Worm (Caenorhabditis elegans) whole organism, midembryonic: ENCODE results near the gene K04G11.1.

Experiments
- T22C8.4 ChIP-seq: fragments of 200-800 bp; sonication (Bioruptor generic); IDR thresholded peaks from 2 replicates; pipeline ENCODE4 v1.3.6; 2022; ENCODE audit warnings: missing genetic modification characterization, missing compliant biosample characterization
- flt-1 ChIP-seq: fragments of 200-800 bp; sonication (Bioruptor generic); IDR thresholded peaks from 2 replicates; pipeline ENCODE4 v1.3.6; 2022; ENCODE audit warnings: missing genetic modification characterization, missing compliant biosample characterization
- klf-2 ChIP-seq: fragments of 200-800 bp; sonication (Bioruptor generic); conservative IDR thresholded peaks from 2 replicates; pipeline ENCODE4 v1.3.6; 2022; ENCODE audit warnings: missing genetic modification reagents, missing genetic modification characterization, missing compliant biosample characterization
- med-1 ChIP-seq: sonication (generic microtip); optimal IDR thresholded peaks from 2 replicates; lab custom pipeline; 2017; ENCODE audit warnings: missing genetic modification characterization, mild to moderate bottlenecking, missing compliant biosample characterization, antibody characterized with exemption, missing genetic modification reagents; ENCODE audit not compliant: insufficient read depth
- ref-1 ChIP-seq: fragments of 200-800 bp; sonication (Bioruptor generic); conservative IDR thresholded peaks from 2 replicates; pipeline ENCODE4 v1.3.6; 2022; ENCODE audit warnings: missing genetic modification reagents, missing genetic modification characterization, missing compliant biosample characterization
- tab-1 ChIP-seq: fragments of 200-800 bp; sonication (Bioruptor generic); IDR thresholded peaks from 2 replicates; pipeline ENCODE4 v1.3.6; 2022; ENCODE audit warnings: missing genetic modification characterization, missing compliant biosample characterization
- ztf-29 ChIP-seq: fragments of 200-800 bp; sonication (Bioruptor generic); IDR thresholded peaks from 2 replicates; pipeline ENCODE4 v1.3.6; 2022; ENCODE audit warnings: missing genetic modification reagents, missing genetic modification characterization, missing compliant biosample characterization

DNA sequence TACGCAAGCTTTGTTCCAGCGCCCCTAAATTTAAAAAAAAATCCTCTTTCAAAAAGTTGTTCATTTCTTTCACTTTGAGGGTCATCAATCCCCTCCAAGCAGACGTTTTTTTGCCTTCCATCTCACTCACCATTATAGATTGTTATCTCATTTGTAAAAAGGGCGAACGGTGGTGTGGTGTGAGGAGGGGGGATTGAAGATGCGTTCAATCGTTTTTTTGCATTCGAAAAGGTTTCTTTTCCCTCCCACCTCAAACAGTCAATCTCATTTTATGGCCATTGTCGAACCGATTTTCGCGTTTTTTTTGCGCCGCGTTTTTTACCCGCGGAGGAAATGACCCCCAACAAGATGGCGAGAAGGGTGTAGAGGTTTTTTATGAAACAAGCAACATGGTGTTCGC is 3.6 kb downstream of the K04G11.1 start:
- TF ChIP-seq flt-1 = no peak
- no peak for TF ChIP-seq ref-1 (GFP tag; lab: Robert Waterston, UW)
- TF ChIP-seq klf-2 (GFP tag; lab: Robert Waterston, UW) = no peak
- no peak for TF ChIP-seq T22C8.4 (GFP tag; lab: Robert Waterston, UW)
- no peak for TF ChIP-seq med-1 (GFP tag; lab: Kevin White, UChicago)
- TF ChIP-seq tab-1 (GFP tag; lab: Robert Waterston, UW) = no peak
- no peak for TF ChIP-seq ztf-29
